Fruit fly (Drosophila melanogaster) ovary, adult (tissue): ENCODE results near the gene rtet.
A peak's percentile ranks its signal among the peaks of the same experiment; 100 is the strongest.

ENCODE experiments used
- CG17801 ChIP-seq: fragments of 200-800 bp; optimal IDR thresholded peaks from 2 replicates; lab custom pipeline; 2019; ENCODE audit warnings: missing biosample characterization, mild to moderate bottlenecking, missing genetic modification characterization, moderate library complexity; ENCODE audit not compliant: partially characterized antibody

The rtet gene

dm6 chr3R:21130050-21130449 is 21.8 kb downstream of the rtet start, which contains the start of gene Ice2:
Gene Ice2, plus strand, starts transcription at chr3R:21130216.
- no peak for TF ChIP-seq CG17801 (GFP tag; lab: Kevin White, UChicago)

DNA sequence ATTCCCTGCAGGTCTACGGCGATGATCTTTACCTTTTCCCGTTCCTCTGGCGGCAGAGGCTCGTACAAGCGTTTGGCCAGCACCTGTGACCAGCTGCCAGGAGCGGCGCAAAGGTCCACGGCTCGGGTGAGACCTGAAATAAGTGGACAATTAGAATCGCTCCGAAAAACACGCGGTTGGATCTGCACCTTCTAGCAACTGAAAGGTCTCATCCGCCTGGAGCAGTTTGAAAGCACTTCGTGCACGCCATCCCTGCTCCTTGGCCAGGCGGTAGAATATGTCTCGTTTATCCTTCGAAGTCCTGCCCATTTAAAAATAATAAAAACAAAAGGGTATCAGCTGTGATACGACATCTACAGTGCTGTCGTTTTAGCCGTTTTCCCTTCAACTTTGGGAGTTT is 25.3 kb downstream of the rtet start, which contains the start of gene Trm7-34:
Trm7-34 (minus strand) TSS at position 365 of the 400 bp plus-strand sequence.
- no peak for TF ChIP-seq CG17801 (GFP tag; lab: Kevin White, UChicago)

DNA sequence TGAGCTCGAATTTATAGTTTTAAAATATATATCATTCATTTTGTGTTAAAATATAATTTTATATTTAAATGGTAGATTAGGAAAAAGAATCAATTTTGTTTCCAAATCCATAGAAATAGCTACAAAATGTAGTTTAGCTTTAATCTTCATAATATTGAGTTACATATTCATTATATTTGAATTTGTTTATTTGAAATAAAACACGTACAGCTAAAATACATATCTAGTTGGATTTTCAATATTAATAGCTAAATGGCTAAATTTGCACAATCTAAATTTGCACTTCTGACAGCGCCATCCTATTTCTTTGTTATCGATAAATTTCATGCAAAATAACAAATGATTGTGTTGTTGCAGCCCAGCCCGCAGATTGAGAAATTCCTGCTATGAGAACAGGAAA is 25.7 kb downstream of the rtet start, which contains the start of gene Usp8:
Usp8 (plus strand) TSS at position 312 of the 400 bp plus-strand sequence.
- peak; percentile 45 for TF ChIP-seq CG17801 (GFP tag; lab: Kevin White, UChicago)

DNA sequence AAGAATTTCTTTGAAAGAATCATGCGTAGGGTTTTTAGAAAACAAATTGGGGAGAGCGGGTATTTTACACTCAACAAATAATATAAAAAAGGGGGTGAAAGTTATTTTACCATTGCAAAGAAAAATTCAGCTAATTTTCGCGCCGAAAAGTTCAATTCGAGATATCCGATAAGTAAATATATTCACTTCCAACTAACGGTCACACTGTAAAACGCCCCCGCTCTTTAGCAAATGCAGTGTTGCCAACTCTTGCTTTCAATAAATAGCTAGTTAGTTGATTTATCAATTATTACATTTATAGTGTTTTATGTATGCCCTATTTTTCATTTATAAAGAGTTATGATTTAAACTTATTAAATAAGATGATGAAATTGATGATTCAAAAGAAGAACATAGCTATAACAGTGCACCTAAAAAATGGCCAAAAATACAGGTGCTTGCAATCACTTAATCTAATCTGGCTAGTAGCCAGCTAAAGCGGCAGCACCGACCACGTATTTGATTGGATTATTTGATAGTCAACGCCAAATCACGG is 30.0 kb downstream of the rtet start, which contains the start of gene meigo:
meigo (plus strand) TSS at position 51 of the 535 bp plus-strand sequence.
- TF ChIP-seq CG17801 (GFP tag; lab: Kevin White, UChicago), result peak; percentile 70

- peak; percentile 25 for TF ChIP-seq CG17801 (GFP tag; lab: Kevin White, UChicago)
These were observed 32.2 kb downstream of the rtet start, which contains the start of gene SNF4Agamma for dm6 chr3R:21140458-21140857. Gene SNF4Agamma, plus strand, starts transcription at chr3R:21140739.

DNA sequence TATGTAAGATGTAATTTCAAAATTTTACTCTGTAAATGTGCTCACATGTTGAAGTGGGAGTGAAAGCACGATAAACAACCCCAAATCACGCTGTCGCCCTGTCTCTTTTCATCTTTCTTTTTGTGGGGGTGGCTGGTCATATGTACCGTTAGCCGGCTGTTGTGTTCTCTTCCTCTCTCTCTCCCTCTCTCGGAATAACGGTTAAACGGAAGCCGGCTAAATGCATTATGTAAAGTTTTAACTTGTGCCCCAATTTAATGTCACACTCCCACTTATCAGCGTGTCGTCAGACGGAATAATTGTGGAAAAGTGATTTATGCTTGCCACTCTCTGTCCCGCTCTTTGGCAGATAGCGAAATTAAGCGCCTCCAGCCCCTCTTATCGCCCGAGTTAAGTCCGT is 33.1 kb downstream of the rtet start:
- no peak for TF ChIP-seq CG17801 (GFP tag; lab: Kevin White, UChicago)

DNA sequence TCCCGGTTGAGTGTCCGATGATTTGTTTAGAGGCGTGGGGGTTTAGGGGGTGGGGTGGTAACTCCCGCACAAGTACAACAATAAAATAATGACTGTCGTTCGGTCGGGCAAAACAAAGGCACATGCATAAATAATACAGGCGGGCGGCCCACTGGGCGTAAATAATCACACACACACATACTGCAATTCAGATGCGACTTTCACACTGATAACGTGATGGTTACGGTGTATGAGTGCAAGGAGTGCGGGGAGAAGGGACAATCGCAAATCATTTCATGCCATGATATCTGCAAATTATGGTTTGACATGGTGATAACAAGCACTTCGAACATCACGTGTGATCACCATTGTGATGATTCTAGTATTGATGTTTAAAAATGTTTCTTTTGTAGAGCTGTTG is 41.8 kb downstream of the rtet start:
- TF ChIP-seq CG17801 (GFP tag; lab: Kevin White, UChicago), result no peak

DNA sequence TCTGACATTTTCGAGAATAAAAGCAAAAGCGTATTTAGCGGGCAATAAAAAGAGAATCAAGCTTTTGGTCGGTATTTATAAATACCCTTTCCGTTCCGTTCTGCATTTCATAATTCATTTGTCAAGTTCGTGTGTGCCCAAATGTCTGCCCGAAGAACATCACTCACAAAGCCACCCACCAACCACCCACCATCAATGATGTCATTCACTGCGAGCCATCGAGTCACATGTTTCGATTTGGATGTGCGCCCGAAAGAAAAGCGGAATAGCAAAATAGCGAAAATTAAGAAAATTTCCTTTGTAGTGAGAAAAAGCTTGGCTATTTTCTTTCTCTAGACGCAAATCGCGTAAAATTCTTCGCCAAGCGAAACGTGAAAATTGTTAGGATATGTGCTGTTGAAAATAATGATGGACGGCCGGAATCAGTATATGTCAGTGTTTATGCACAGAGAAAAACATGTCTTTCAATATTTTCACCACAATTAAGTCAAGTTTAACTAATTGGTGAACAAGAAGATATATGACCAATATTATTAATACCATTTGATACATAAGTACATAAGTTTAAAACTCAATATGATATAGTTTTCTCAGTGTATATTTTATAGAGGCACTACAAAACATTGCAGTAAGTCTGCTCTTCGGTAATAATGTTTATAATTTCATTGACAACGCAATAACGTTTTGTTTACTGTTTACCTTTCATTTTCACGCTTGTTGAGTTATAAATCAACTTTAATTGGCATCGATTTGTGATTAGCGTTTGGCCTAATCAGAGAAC is 43.0 kb downstream of the rtet start:
- peak; percentile 43 for TF ChIP-seq CG17801 (GFP tag; lab: Kevin White, UChicago)

DNA sequence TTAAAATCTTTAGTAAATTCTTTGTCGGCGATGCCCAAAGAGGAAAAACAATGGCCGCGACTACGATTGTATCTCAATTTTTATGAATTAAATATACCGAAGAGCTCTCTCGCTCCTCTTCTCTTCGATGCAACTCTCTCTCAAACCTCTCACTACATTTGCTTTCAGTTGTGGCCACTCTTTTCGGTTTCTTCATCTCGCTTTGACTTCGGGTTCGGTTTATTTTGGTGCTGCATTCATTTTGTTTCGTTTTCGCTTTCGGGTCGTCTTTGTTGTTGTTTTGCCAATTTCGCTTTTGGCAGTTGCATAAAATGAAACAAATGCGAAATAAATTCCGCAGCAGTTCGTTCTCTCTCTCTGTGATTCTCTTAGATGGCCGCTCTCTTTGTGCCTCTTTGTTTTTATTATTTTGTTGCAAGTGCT is 44.6 kb downstream of the rtet start:
- TF ChIP-seq CG17801 (GFP tag; lab: Kevin White, UChicago), result peak; percentile 99

DNA sequence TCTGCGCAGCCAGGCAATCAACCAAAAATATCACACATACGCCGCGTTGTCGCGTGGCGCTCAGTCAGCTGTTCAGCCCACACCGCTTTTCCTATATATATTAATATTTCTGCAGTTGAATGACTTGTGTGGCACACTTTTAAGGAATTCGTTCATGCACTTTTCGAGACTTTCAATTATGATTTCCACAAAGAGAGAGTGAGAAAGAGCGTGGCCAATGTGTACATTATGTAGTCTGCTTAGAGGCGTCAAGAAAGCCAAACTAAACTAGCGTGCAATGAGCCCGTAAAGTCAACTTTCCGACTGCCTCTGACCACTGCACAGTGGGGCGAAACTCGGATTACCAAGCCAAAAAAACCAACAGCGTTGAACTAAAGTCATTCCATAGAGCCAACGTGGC is 45.9 kb downstream of the rtet start:
- TF ChIP-seq CG17801 (GFP tag; lab: Kevin White, UChicago), result no peak

DNA sequence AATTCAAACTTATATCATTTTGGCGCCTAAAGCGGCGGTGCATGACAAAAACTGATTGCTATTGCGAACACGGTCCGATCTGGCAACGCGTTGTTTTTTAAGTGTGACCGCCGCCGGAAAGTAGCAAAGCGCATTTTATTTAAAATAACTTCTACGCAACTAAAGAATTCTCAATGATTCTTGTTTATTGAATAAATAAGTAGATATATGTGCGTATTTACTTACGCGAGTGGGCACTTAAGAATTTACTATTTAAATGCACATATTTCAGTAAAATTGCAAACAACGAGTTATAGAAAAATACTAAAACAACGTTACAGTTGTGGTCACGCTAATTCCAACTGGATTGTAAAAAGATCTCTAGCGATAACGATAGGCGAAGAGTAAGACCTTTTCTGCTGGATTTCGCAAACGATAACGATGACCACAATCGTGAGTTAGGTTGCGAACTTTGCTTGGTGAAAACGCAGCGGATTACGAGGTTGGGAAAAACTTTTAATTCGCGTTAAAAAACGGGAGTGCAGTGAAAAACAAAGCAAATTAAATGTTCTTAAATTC is 47.8 kb downstream of the rtet start:
- TF ChIP-seq CG17801 (GFP tag; lab: Kevin White, UChicago), result no peak

dm6 chr3R:21156572-21157480 is 48.6 kb downstream of the rtet start:
- TF ChIP-seq CG17801 (GFP tag; lab: Kevin White, UChicago), result peak; percentile 64

- TF ChIP-seq CG17801 (GFP tag; lab: Kevin White, UChicago), result no peak
These were observed 50.4 kb downstream of the rtet start for dm6 chr3R:21158643-21159042.
